Worm (Caenorhabditis elegans): Measurements from ENCODE around the gene icap-1.

DNA sequence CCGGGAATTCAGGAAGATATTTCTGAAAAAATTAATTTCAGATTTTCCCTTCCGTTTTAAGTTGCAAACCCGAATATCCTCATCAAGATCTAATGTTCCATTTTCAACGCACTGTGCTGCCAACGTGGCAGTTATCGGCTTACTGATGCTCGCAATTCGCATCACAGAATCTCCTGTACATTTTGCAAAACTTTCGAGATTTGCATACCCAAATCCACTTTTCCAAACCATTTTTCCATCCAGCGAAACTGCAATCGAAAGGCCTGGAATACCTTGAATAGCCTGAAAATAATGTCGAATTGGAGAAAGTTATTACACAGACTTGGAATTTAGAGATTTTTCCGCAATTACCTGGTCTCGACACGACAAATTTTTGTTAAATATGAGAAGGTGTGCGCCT lies 2.0 kb downstream of the icap-1 start:
- no peak for TF ChIP-seq lin-13 (tag; optimal IDR thresholded peaks at IDR 0.05)
- TF ChIP-seq nhr-76 (tag; optimal IDR thresholded peaks at IDR 0.05) = no peak
- TF ChIP-seq hlh-1 (tag; optimal IDR thresholded peaks at IDR 0.05) = no peak
- no peak for TF ChIP-seq mep-1 (tag; optimal IDR thresholded peaks at IDR 0.05)
- TF ChIP-seq snpc-4 (tag; optimal IDR thresholded peaks at IDR 0.05) = no peak
- no peak for TF ChIP-seq nhr-12 (tag; optimal IDR thresholded peaks at IDR 0.05)
- no peak for TF ChIP-seq mab-5 (tag; optimal IDR thresholded peaks at IDR 0.05)
- no peak for TF ChIP-seq lsy-2 (tag; optimal IDR thresholded peaks at IDR 0.05)
- no peak for TF ChIP-seq unc-39 (tag; optimal IDR thresholded peaks at IDR 0.05)
- no peak for TF ChIP-seq elt-1 (tag; optimal IDR thresholded peaks at IDR 0.05; ENCODE audit: borderline replicate concordance, insufficient read depth)
- no peak for TF ChIP-seq cnd-1 (tag; optimal IDR thresholded peaks at IDR 0.05)
- no peak for TF ChIP-seq pha-4 (tag; optimal IDR thresholded peaks at IDR 0.05)
- TF ChIP-seq unc-62 (GFP tag; optimal IDR thresholded peaks at IDR 0.05) = no peak

Data from whole organism, mixed stage, embryonic.